Worm (Caenorhabditis elegans): Measurements from ENCODE around the gene T08D2.5.
"Not testable (repeated sequence)": the region's sequence is repeated elsewhere in the genome, so short reads cannot be mapped to it uniquely, and the experiment has no call there.

Gene T08D2.5

ce11 chrX:192534-192933 is 15.4 kb downstream of the T08D2.5 start, which contains the start of gene T08D2.8:
TSS of gene T08D2.8 (plus strand) at chrX:192834.
- TF ChIP-seq tbx-8 (GFP tag; optimal IDR thresholded peaks at IDR 0.05), result no peak
- no peak for TF ChIP-seq ztf-11 (tag; optimal IDR thresholded peaks at IDR 0.05)
- TF ChIP-seq ceh-83 (GFP tag; optimal IDR thresholded peaks at IDR 0.05), result no peak
- TF ChIP-seq nhr-28 (tag; optimal IDR thresholded peaks at IDR 0.05), result no peak
- no peak for TF ChIP-seq mab-5 (tag; optimal IDR thresholded peaks at IDR 0.05)
- no peak for TF ChIP-seq lin-13 (tag; optimal IDR thresholded peaks at IDR 0.05)
- no peak for TF ChIP-seq drap-1 (GFP tag; optimal IDR thresholded peaks at IDR 0.05)
- no peak for TF ChIP-seq zip-8 (tag; optimal IDR thresholded peaks at IDR 0.05)
- no peak for TF ChIP-seq blmp-1 (tag; optimal IDR thresholded peaks at IDR 0.05)
- TF ChIP-seq unc-39 (tag; optimal IDR thresholded peaks at IDR 0.05), result no peak
- no peak for TF ChIP-seq hlh-1 (tag; optimal IDR thresholded peaks at IDR 0.05)
- no peak for TF ChIP-seq ces-1 (GFP tag; optimal IDR thresholded peaks at IDR 0.05)
- TF ChIP-seq nhr-76 (tag; optimal IDR thresholded peaks at IDR 0.05), result no peak
- TF ChIP-seq sem-2 (GFP tag; optimal IDR thresholded peaks at IDR 0.05), result no peak

DNA sequence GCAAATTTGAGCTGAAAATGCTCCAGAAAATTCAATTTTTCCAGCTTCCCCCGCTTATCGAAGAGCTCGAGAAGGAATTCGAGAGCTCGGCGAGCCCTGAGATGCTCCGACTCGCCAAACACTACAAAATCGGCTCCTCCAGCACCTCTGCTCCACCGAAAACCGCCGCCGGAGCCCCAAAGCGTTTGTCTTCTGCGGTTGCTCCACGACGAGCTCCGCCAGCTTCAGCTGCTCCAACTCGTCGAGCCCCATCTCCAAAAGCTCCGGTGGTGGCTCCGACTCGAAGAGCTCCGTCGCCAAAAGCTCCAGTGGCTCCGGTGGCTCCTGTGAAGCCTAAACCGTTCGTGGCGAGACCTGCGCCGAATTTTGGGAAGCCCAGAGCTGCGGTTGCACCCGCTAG is 19.2 kb downstream of the T08D2.5 start:
- no peak for TF ChIP-seq hlh-1 (tag; optimal IDR thresholded peaks at IDR 0.05)
- no peak for TF ChIP-seq drap-1 (GFP tag; optimal IDR thresholded peaks at IDR 0.05)
- TF ChIP-seq nhr-76 (tag; optimal IDR thresholded peaks at IDR 0.05), result no peak
- no peak for TF ChIP-seq mep-1 (tag; optimal IDR thresholded peaks at IDR 0.05)
- no peak for TF ChIP-seq lsy-2 (tag; optimal IDR thresholded peaks at IDR 0.05)
- no peak for TF ChIP-seq cnd-1 (tag; optimal IDR thresholded peaks at IDR 0.05)
- no peak for TF ChIP-seq unc-62 (GFP tag; optimal IDR thresholded peaks at IDR 0.05)
- no peak for TF ChIP-seq nhr-2 (tag; optimal IDR thresholded peaks at IDR 0.05)
- no peak for TF ChIP-seq snpc-4 (tag; optimal IDR thresholded peaks at IDR 0.05)
- no peak for TF ChIP-seq nhr-12 (tag; optimal IDR thresholded peaks at IDR 0.05)
- no peak for TF ChIP-seq ztf-11 (tag; optimal IDR thresholded peaks at IDR 0.05)
- TF ChIP-seq sptf-1 (tag; optimal IDR thresholded peaks at IDR 0.05), result no peak
- no peak for TF ChIP-seq ceh-43 (GFP tag; optimal IDR thresholded peaks at IDR 0.05)
- no peak for TF ChIP-seq mls-2 (tag; optimal IDR thresholded peaks at IDR 0.05)
- TF ChIP-seq unc-39 (tag; optimal IDR thresholded peaks at IDR 0.05), result no peak
- TF ChIP-seq mab-5 (tag; optimal IDR thresholded peaks at IDR 0.05), result no peak

- TF ChIP-seq drap-1 (GFP tag; optimal IDR thresholded peaks at IDR 0.05); lin-13 (tag; optimal IDR thresholded peaks at IDR 0.05); unc-39 (tag; optimal IDR thresholded peaks at IDR 0.05): not testable (repeated sequence)
Measured at ce11 chrX:209695-210094, 32.5 kb downstream of the T08D2.5 start, which contains the start of gene Y73B3B.3. TSS of gene Y73B3B.3 (plus strand) at chrX:209995.

DNA sequence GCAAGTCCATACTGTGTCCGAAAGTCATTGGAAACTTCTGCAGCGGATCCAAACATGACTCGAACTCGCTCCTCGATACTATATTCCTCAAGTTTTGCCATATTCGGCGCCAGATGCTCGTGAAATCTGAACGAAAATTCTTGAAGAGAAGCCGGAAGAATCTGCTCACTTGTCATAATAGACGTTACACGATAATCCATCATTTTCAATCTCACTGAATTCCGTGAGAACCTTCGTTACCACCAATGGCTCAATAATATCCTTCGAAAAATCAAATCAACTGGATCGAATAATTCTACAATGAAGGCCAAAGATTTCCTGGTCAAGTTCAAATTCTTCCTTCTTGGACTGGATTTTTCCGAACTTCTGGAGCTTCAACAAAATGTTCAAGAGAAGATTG is 34.0 kb downstream of the T08D2.5 start, which contains the start of gene Y73B3B.1:
TSS of gene Y73B3B.1 (minus strand) at position 101 of the 400 bp plus-strand sequence.
- not testable (repeated sequence) for TF ChIP-seq drap-1 (GFP tag; optimal IDR thresholded peaks at IDR 0.05); elt-3 (tag; optimal IDR thresholded peaks at IDR 0.05); hlh-1 (tag; optimal IDR thresholded peaks at IDR 0.05)

ce11 chrX:215488-215887 is 38.3 kb downstream of the T08D2.5 start, which contains the start of gene set-28:
TSS of gene set-28 (minus strand) at chrX:215588.
- TF ChIP-seq lin-13 (tag; optimal IDR thresholded peaks at IDR 0.05); ces-1 (GFP tag; optimal IDR thresholded peaks at IDR 0.05); zip-8 (tag; optimal IDR thresholded peaks at IDR 0.05): not testable (repeated sequence)
